Worm (Caenorhabditis elegans) whole organism, midembryonic: ENCODE measurements around the gene mrps-35.

ENCODE experiments used
- cog-1 ChIP-seq: sonication (generic microtip); optimal IDR thresholded peaks from 2 replicates; lab custom pipeline; 2016; ENCODE audit warnings: missing genetic modification characterization, missing compliant biosample characterization
- flt-1 ChIP-seq: fragments of 200-800 bp; sonication (Bioruptor generic); IDR thresholded peaks from 2 replicates; pipeline ENCODE4 v1.3.6; 2022; ENCODE audit warnings: missing genetic modification characterization, missing compliant biosample characterization
- klf-2 ChIP-seq: fragments of 200-800 bp; sonication (Bioruptor generic); conservative IDR thresholded peaks from 2 replicates; pipeline ENCODE4 v1.3.6; 2022; ENCODE audit warnings: missing genetic modification reagents, missing genetic modification characterization, missing compliant biosample characterization
- med-1 ChIP-seq: sonication (generic microtip); optimal IDR thresholded peaks from 2 replicates; lab custom pipeline; 2017; ENCODE audit warnings: missing genetic modification characterization, mild to moderate bottlenecking, missing compliant biosample characterization, antibody characterized with exemption, missing genetic modification reagents; ENCODE audit not compliant: insufficient read depth
- tab-1 ChIP-seq: fragments of 200-800 bp; sonication (Bioruptor generic); IDR thresholded peaks from 2 replicates; pipeline ENCODE4 v1.3.6; 2022; ENCODE audit warnings: missing genetic modification characterization, missing compliant biosample characterization
- ztf-29 ChIP-seq: fragments of 200-800 bp; sonication (Bioruptor generic); IDR thresholded peaks from 2 replicates; pipeline ENCODE4 v1.3.6; 2022; ENCODE audit warnings: missing genetic modification reagents, missing genetic modification characterization, missing compliant biosample characterization

DNA sequence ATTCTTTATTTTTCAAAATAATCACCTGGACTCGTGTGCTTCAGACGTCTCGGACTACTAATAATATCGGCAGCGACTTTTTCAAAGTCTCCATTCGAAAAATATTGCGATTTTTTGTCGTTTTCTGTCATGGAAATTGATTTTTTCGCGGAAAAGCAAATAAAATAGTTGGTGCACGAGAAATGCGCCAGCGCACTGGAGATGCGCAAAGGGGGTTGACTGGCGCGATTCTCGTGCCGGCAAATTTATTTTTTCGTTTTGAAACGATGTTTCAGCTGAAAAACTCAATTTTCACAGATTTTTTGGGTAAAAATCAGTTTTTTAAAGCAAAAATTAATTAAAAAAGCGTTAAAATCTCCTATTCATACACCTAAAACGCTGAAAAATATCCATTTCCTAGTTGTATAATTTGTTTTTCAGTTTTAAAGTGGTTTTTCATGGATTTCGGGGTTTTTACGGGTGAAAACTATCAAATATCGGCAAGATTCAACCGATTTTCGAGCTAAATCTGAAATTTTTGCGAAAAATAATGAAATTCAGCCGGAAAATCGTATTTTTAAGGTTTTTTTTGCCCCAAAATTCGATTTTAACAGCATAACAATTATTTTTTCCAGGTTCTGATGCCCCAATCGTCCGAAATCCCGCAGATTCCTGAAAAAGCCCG lies 9.3 kb downstream of the mrps-35 start, which contains the start of the genes reps-1 and Y39B6A.37:
- TF ChIP-seq cog-1 (no peak), ztf-29 (no peak), klf-2 (GFP tag; lab: Robert Waterston, UW) (no peak), tab-1 (GFP tag; lab: Robert Waterston, UW) (no peak), flt-1 (GFP tag; lab: Robert Waterston, UW) (no peak), med-1 (GFP tag; lab: Kevin White, UChicago) (no peak)
